Worm (Caenorhabditis elegans) whole organism, young adult: ENCODE results near the gene F59G1.8.

Source experiments
- B0261.1 ChIP-seq: sonication (generic microtip); optimal IDR thresholded peaks from 2 replicates; lab custom pipeline; 2016; ENCODE audit warnings: mild to moderate bottlenecking, missing genetic modification characterization, moderate library complexity, missing compliant biosample characterization
- T26A5.8 ChIP-seq: sonication (generic microtip); optimal IDR thresholded peaks from 2 replicates; lab custom pipeline; 2016; ENCODE audit warnings: missing genetic modification characterization, missing compliant biosample characterization
- attf-6 ChIP-seq: fragments of 200-800 bp; sonication (Bioruptor generic); IDR thresholded peaks from 2 replicates; pipeline ENCODE4 v1.3.6; 2022; ENCODE audit warnings: missing genetic modification reagents, missing genetic modification characterization, missing compliant biosample characterization
- ceh-40 ChIP-seq: fragments of 200-800 bp; sonication (Bioruptor generic); IDR thresholded peaks from 2 replicates; pipeline ENCODE4 v1.3.6; 2022; ENCODE audit warnings: missing genetic modification characterization, missing compliant biosample characterization
- dpl-1 ChIP-seq: fragments of 150-350 bp; optimal IDR thresholded peaks from 2 replicates; lab custom pipeline; 2014; ENCODE audit warnings: missing biosample characterization, missing genetic modification reagents, missing genetic modification characterization
- nfya-1 ChIP-seq: sonication (generic microtip); optimal IDR thresholded peaks from 2 replicates; lab custom pipeline; 2017; ENCODE audit warnings: antibody characterized with exemption, missing compliant biosample characterization, missing genetic modification characterization, borderline replicate concordance; ENCODE audit not compliant: insufficient read depth
- nhr-27 ChIP-seq: fragments of 200-800 bp; sonication (Bioruptor generic); optimal IDR thresholded peaks from 2 replicates; lab custom pipeline; 2018; ENCODE audit warnings: mild to moderate bottlenecking, missing genetic modification characterization, moderate library complexity, missing compliant biosample characterization
- unc-130 ChIP-seq: sonication (generic microtip); optimal IDR thresholded peaks from 2 replicates; lab custom pipeline; 2016; ENCODE audit warnings: missing genetic modification reagents, missing genetic modification characterization, missing compliant biosample characterization

DNA sequence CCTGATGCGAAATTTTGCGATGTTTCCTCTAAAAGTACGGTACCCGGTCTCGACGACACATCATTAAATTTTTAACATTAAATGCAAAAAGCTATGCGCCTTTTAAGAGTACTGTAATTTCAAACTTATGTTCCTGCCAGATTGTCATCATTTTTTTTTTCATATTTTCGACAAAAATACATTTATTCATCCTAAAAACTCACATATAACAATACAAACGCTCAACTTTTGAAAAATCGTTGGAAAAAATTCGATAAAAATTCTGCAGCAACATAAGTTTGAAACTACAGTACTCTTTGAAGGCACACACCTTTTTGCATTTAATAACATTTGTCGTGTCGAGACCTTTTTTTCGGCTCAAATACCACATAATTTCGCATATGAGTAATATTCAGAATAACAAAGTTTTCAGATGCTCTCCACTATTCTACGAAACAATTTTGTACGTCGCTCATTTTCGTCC is 10.7 kb downstream of the F59G1.8 start, which contains the start of gene frh-1:
- TF ChIP-seq nfya-1 (tag; lab: Kevin White, UChicago) (no peak), ceh-40 (GFP tag; lab: Robert Waterston, UW) (no peak), nhr-27 (tag; lab: Kevin White, UChicago) (no peak), B0261.1 (tag; lab: Kevin White, UChicago) (no peak), unc-130 (no peak), T26A5.8 (tag; lab: Kevin White, UChicago) (no peak), dpl-1 (GFP tag; lab: Kevin White, UChicago) (no peak), attf-6 (GFP tag; lab: Robert Waterston, UW) (no peak)
